Worm (Caenorhabditis elegans) whole organism, young adult: ENCODE data around the gene C17C3.9.

ENCODE experiments used
- C17E4.6 ChIP-seq: fragments of 200-800 bp; sonication (Bioruptor generic); IDR thresholded peaks from 2 replicates; pipeline ENCODE4 v1.3.6; 2022; ENCODE audit warnings: missing genetic modification reagents, missing genetic modification characterization, missing compliant biosample characterization
- F10E7.11 ChIP-seq: sonication (generic microtip); optimal IDR thresholded peaks from 2 replicates; lab custom pipeline; 2017; ENCODE audit warnings: mild to moderate bottlenecking, missing genetic modification characterization, moderate library complexity, missing compliant biosample characterization
- F22D6.2 ChIP-seq: sonication (generic microtip); optimal IDR thresholded peaks from 2 replicates; lab custom pipeline; 2016; ENCODE audit warnings: mild to moderate bottlenecking, missing genetic modification characterization, missing compliant biosample characterization
- F33H1.4 ChIP-seq: fragments of 200-800 bp; sonication (Bioruptor generic); IDR thresholded peaks from 2 replicates; pipeline ENCODE4 v1.3.6; 2022; ENCODE audit warnings: missing genetic modification reagents, missing genetic modification characterization, missing compliant biosample characterization
- F37B4.10 ChIP-seq: fragments of 200-800 bp; sonication (Bioruptor generic); IDR thresholded peaks from 2 replicates; pipeline ENCODE4 v1.3.6; 2022; ENCODE audit warnings: missing genetic modification characterization, missing compliant biosample characterization
- F39B2.1 ChIP-seq: fragments of 200-800 bp; sonication (Bioruptor generic); IDR thresholded peaks from 2 replicates; pipeline ENCODE4 v1.3.6; 2022; ENCODE audit warnings: missing genetic modification reagents, missing genetic modification characterization, missing compliant biosample characterization
- K12H6.12 ChIP-seq: fragments of 200-800 bp; sonication (Bioruptor generic); optimal IDR thresholded peaks from 2 replicates; lab custom pipeline; 2018; ENCODE audit warnings: mild to moderate bottlenecking, missing genetic modification characterization, missing compliant biosample characterization
- T26A5.8 ChIP-seq: sonication (generic microtip); optimal IDR thresholded peaks from 2 replicates; lab custom pipeline; 2016; ENCODE audit warnings: missing genetic modification characterization, missing compliant biosample characterization
- ZK185.1 ChIP-seq: sonication (generic microtip); optimal IDR thresholded peaks from 2 replicates; lab custom pipeline; 2016; ENCODE audit warnings: mild to moderate bottlenecking, missing genetic modification characterization, missing compliant biosample characterization; ENCODE audit not compliant: poor library complexity, severe bottlenecking
- aptf-3 ChIP-seq: fragments of 200-800 bp; sonication (Bioruptor generic); IDR thresholded peaks from 2 replicates; pipeline ENCODE4 v1.3.6; 2022; ENCODE audit warnings: missing genetic modification characterization, missing compliant biosample characterization
- athp-1 ChIP-seq: sonication (generic microtip); optimal IDR thresholded peaks from 2 replicates; lab custom pipeline; 2017; ENCODE audit warnings: mild to moderate bottlenecking, missing genetic modification characterization, missing compliant biosample characterization
- bed-2 ChIP-seq: fragments of 200-800 bp; sonication (Bioruptor generic); IDR thresholded peaks from 2 replicates; pipeline ENCODE4 v1.3.6; 2022; ENCODE audit warnings: missing genetic modification reagents, missing genetic modification characterization, missing compliant biosample characterization
- ccch-3 ChIP-seq: fragments of 200-800 bp; sonication (Bioruptor generic); optimal IDR thresholded peaks from 2 replicates; lab custom pipeline; 2018; ENCODE audit warnings: mild to moderate bottlenecking, missing genetic modification characterization, missing compliant biosample characterization
- ceh-58 ChIP-seq: fragments of 200-800 bp; sonication (Bioruptor generic); IDR thresholded peaks from 2 replicates; pipeline ENCODE4 v1.3.6; 2022; ENCODE audit warnings: missing genetic modification characterization, missing compliant biosample characterization
- ceh-91 ChIP-seq: fragments of 200-800 bp; sonication (Bioruptor generic); IDR thresholded peaks from 2 replicates; pipeline ENCODE4 v1.3.6; 2022; ENCODE audit warnings: missing genetic modification reagents, missing genetic modification characterization, missing compliant biosample characterization
- efl-1 ChIP-seq: fragments of 150-350 bp; optimal IDR thresholded peaks from 2 replicates; lab custom pipeline; 2014; ENCODE audit warnings: missing biosample characterization, missing genetic modification reagents, missing genetic modification characterization
- ekl-4 ChIP-seq: fragments of 200-800 bp; sonication (Bioruptor generic); IDR thresholded peaks from 2 replicates; pipeline ENCODE4 v1.3.6; 2022; ENCODE audit warnings: missing genetic modification reagents, missing genetic modification characterization, missing compliant biosample characterization
- ets-4 ChIP-seq: fragments of 200-800 bp; sonication (Bioruptor generic); optimal IDR thresholded peaks from 2 replicates; lab custom pipeline; 2018; ENCODE audit warnings: mild to moderate bottlenecking, missing genetic modification characterization, missing compliant biosample characterization
- hmg-20 ChIP-seq: fragments of 200-800 bp; sonication (Bioruptor generic); IDR thresholded peaks from 2 replicates; pipeline ENCODE4 v1.3.6; 2022; ENCODE audit warnings: missing genetic modification reagents, missing genetic modification characterization, missing compliant biosample characterization
- lin-26 ChIP-seq: fragments of 200-800 bp; sonication (Bioruptor generic); IDR thresholded peaks from 2 replicates; pipeline ENCODE4 v1.3.6; 2022; ENCODE audit warnings: missing genetic modification reagents, missing genetic modification characterization, missing compliant biosample characterization
- lin-35 ChIP-seq, 3 experiments: fragments of 150-350 bp in 2 of 3; sonication (generic microtip) in 1 of 3; optimal IDR thresholded peaks; 2 replicates each; lab custom pipeline; 2014 to 2018; ENCODE audit warnings: missing biosample characterization in 3 of 3, missing genetic modification characterization in 3 of 3, missing genetic modification reagents in 3 of 3
- lsl-1 ChIP-seq: fragments of 200-800 bp; sonication (Bioruptor generic); optimal IDR thresholded peaks from 2 replicates; lab custom pipeline; 2018; ENCODE audit warnings: mild to moderate bottlenecking, missing genetic modification characterization, moderate library complexity, missing compliant biosample characterization
- madf-10 ChIP-seq: sonication (generic microtip); optimal IDR thresholded peaks from 2 replicates; lab custom pipeline; 2016; ENCODE audit warnings: mild to moderate bottlenecking, missing genetic modification characterization, missing compliant biosample characterization
- madf-6 ChIP-seq: fragments of 200-800 bp; sonication (Bioruptor generic); IDR thresholded peaks from 2 replicates; pipeline ENCODE4 v1.3.6; 2022; ENCODE audit warnings: missing genetic modification reagents, missing genetic modification characterization, missing compliant biosample characterization
- madf-8 ChIP-seq: fragments of 200-800 bp; sonication (Bioruptor generic); conservative IDR thresholded peaks from 2 replicates; pipeline ENCODE4 v1.3.6; 2022; ENCODE audit warnings: missing genetic modification reagents, missing genetic modification characterization, missing compliant biosample characterization
- mcd-1 ChIP-seq: fragments of 200-800 bp; sonication (Bioruptor generic); IDR thresholded peaks from 2 replicates; pipeline ENCODE4 v1.3.6; 2022; ENCODE audit warnings: missing genetic modification reagents, missing genetic modification characterization, missing compliant biosample characterization
- mxl-1 ChIP-seq: sonication (generic microtip); optimal IDR thresholded peaks from 2 replicates; lab custom pipeline; 2016; ENCODE audit warnings: missing genetic modification characterization, missing compliant biosample characterization
- nfya-1 ChIP-seq: sonication (generic microtip); optimal IDR thresholded peaks from 2 replicates; lab custom pipeline; 2017; ENCODE audit warnings: antibody characterized with exemption, missing compliant biosample characterization, missing genetic modification characterization, borderline replicate concordance; ENCODE audit not compliant: insufficient read depth
- nhr-120 ChIP-seq: fragments of 200-800 bp; sonication (Bioruptor generic); IDR thresholded peaks from 2 replicates; pipeline ENCODE4 v1.3.6; 2022; ENCODE audit warnings: missing genetic modification characterization, missing compliant biosample characterization
- rcor-1 ChIP-seq: fragments of 200-800 bp; sonication (Bioruptor generic); IDR thresholded peaks from 2 replicates; pipeline ENCODE4 v1.3.6; 2022; ENCODE audit warnings: missing genetic modification reagents, missing genetic modification characterization, missing compliant biosample characterization
- rec-8 ChIP-seq, 2 experiments: sonication (generic microtip); optimal IDR thresholded peaks; 2 replicates each; lab custom pipeline; 2016; ENCODE audit warnings: mild to moderate bottlenecking in 2 of 2, missing genetic modification characterization in 2 of 2, missing genetic modification reagents in 2 of 2, missing genotype in 2 of 2, missing biosample characterization in 1 of 2, missing compliant biosample characterization in 1 of 2, moderate library complexity in 1 of 2
- repo-1 ChIP-seq: sonication (generic microtip); optimal IDR thresholded peaks from 2 replicates; lab custom pipeline; 2017; ENCODE audit warnings: mild to moderate bottlenecking, missing genetic modification characterization, missing compliant biosample characterization
- rpc-1 ChIP-seq, 2 experiments: fragments of 150-350 bp in 1 of 2; sonication (generic microtip) in 1 of 2; optimal IDR thresholded peaks; 2 replicates each; lab custom pipeline; 2014 to 2018; ENCODE audit warnings: missing biosample characterization in 1 of 2, missing genetic modification characterization in 1 of 2, missing genetic modification reagents in 1 of 2, missing genotype in 1 of 2
- snpc-4 ChIP-seq, 5 experiments: fragments of 150-350 bp in 1 of 5; sonication (generic microtip) in 4 of 5; optimal IDR thresholded peaks; 2 replicates each; lab custom pipeline; 2014 to 2018; ENCODE audit warnings: missing genetic modification characterization in 5 of 5, missing biosample characterization in 3 of 5, antibody characterized with exemption in 2 of 5, mild to moderate bottlenecking in 2 of 5, missing compliant biosample characterization in 2 of 5, missing genotype in 2 of 5, moderate library complexity in 2 of 5, missing genetic modification reagents in 1 of 5
- tbx-9 ChIP-seq: sonication (generic microtip); optimal IDR thresholded peaks from 2 replicates; lab custom pipeline; 2016; ENCODE audit warnings: borderline replicate concordance, missing genetic modification characterization, inconsistent platforms, missing compliant biosample characterization
- unc-130 ChIP-seq: sonication (generic microtip); optimal IDR thresholded peaks from 2 replicates; lab custom pipeline; 2016; ENCODE audit warnings: missing genetic modification reagents, missing genetic modification characterization, missing compliant biosample characterization
- xnd-1 ChIP-seq: sonication (generic microtip); optimal IDR thresholded peaks from 2 replicates; lab custom pipeline; 2016; ENCODE audit warnings: missing genotype, missing genetic modification reagents, missing genetic modification characterization, missing compliant biosample characterization
- ztf-22 ChIP-seq: fragments of 200-800 bp; sonication (Bioruptor generic); optimal IDR thresholded peaks from 2 replicates; lab custom pipeline; 2018; ENCODE audit warnings: mild to moderate bottlenecking, missing genetic modification characterization, moderate library complexity, missing compliant biosample characterization
- ztf-26 ChIP-seq: sonication (generic microtip); optimal IDR thresholded peaks from 2 replicates; lab custom pipeline; 2017; ENCODE audit warnings: missing genetic modification characterization, missing compliant biosample characterization
- ztf-28 ChIP-seq: fragments of 200-800 bp; sonication (Bioruptor generic); IDR thresholded peaks from 2 replicates; pipeline ENCODE4 v1.3.6; 2022; ENCODE audit warnings: missing genetic modification reagents, missing genetic modification characterization, missing compliant biosample characterization
- ztf-6 ChIP-seq: fragments of 200-800 bp; sonication (Bioruptor generic); IDR thresholded peaks from 2 replicates; pipeline ENCODE4 v1.3.6; 2022; ENCODE audit warnings: missing genetic modification reagents, missing genetic modification characterization, missing compliant biosample characterization

The C17C3.9 gene

ce11 chrII:5511417-5512353 is 20.4 kb downstream of the C17C3.9 start (continued):
- no peak for TF ChIP-seq ekl-4 (GFP tag; lab: Robert Waterston, UW)
- no peak for TF ChIP-seq repo-1
- TF ChIP-seq ZK185.1 (tag; lab: Kevin White, UChicago), result peak; percentile 65
- TF ChIP-seq athp-1 (tag; lab: Kevin White, UChicago), result no peak
- no peak for TF ChIP-seq ztf-6
- TF ChIP-seq K12H6.12, result peak; percentile 7
- TF ChIP-seq F10E7.11 (tag; lab: Kevin White, UChicago), result no peak
- TF ChIP-seq madf-8 (GFP tag; lab: Robert Waterston, UW), result peak; percentile 88
- TF ChIP-seq bed-2 (GFP tag; lab: Robert Waterston, UW), result no peak
- no peak for TF ChIP-seq F39B2.1 (GFP tag; lab: Robert Waterston, UW)
- no peak for TF ChIP-seq aptf-3 (GFP tag; lab: Robert Waterston, UW)
- no peak for TF ChIP-seq snpc-4 (GFP tag; optimal IDR thresholded peaks at IDR 0.05; lab: Kevin White, UChicago)
- peak in 1 of 4 experiments; percentile 13 for TF ChIP-seq snpc-4 (tag; optimal IDR thresholded peaks at IDR 0.05; lab: Kevin White, UChicago)
- TF ChIP-seq madf-6, result peak; percentile 90
- no peak for TF ChIP-seq F22D6.2
- TF ChIP-seq nfya-1 (tag; lab: Kevin White, UChicago), result no peak
- TF ChIP-seq rpc-1 (optimal IDR thresholded peaks at IDR 0.05; lab: Kevin White, UChicago), result no peak
- no peak for TF ChIP-seq rpc-1 (tag; optimal IDR thresholded peaks at IDR 0.05; lab: Kevin White, UChicago)
- peak; percentile 45 for TF ChIP-seq lsl-1 (GFP tag; lab: Kevin White, UChicago)
- no peak for TF ChIP-seq ceh-58 (GFP tag; lab: Robert Waterston, UW)
- TF ChIP-seq ets-4 (GFP tag; lab: Kevin White, UChicago), result no peak
- no peak for TF ChIP-seq nhr-120
- TF ChIP-seq ccch-3, result no peak
- TF ChIP-seq madf-10 (tag; lab: Kevin White, UChicago), result no peak
- no peak for TF ChIP-seq F37B4.10
- TF ChIP-seq lin-26 (GFP tag; lab: Robert Waterston, UW), result no peak
- TF ChIP-seq mxl-1 (tag; lab: Kevin White, UChicago), result no peak
- no peak for TF ChIP-seq hmg-20
- peak; percentile 41 for TF ChIP-seq mcd-1 (GFP tag; lab: Robert Waterston, UW)
- peak in 1 of 3 experiments; percentile 13 for TF ChIP-seq lin-35 (GFP tag; optimal IDR thresholded peaks at IDR 0.05; lab: Kevin White, UChicago)
- TF ChIP-seq ztf-28, result 0 out of 2 replicates have a peak, but pooled peaks have one; percentile 22
- TF ChIP-seq F33H1.4 (GFP tag; lab: Robert Waterston, UW), result peak; percentile 42
- no peak for TF ChIP-seq C17E4.6 (GFP tag; lab: Robert Waterston, UW)
- no peak for TF ChIP-seq ceh-91 (GFP tag; lab: Robert Waterston, UW)
- TF ChIP-seq rec-8 (tag; optimal IDR thresholded peaks at IDR 0.05; lab: Kevin White, UChicago), result peak in 1 of 2 experiments; percentile 24
- no peak for TF ChIP-seq ztf-22 (GFP tag; lab: Kevin White, UChicago)
- TF ChIP-seq unc-130 (GFP tag; lab: Kevin White, UChicago), result peak; percentile 57
- TF ChIP-seq T26A5.8, result no peak
- TF ChIP-seq ztf-26, result no peak
- TF ChIP-seq rcor-1 (GFP tag; lab: Robert Waterston, UW), result no peak
- peak; percentile 76 for TF ChIP-seq xnd-1
- TF ChIP-seq efl-1 (GFP tag; lab: Kevin White, UChicago), result no peak
- TF ChIP-seq tbx-9 (tag; lab: Kevin White, UChicago), result no peak
